Worm (Caenorhabditis elegans) whole organism, mixed stage, embryonic: ENCODE results near the gene hecd-1.

Experiments used
- elt-1 ChIP-seq: sonication (generic microtip); optimal IDR thresholded peaks from 2 replicates; lab custom pipeline; 2017; ENCODE audit warnings: missing genetic modification characterization, mild to moderate bottlenecking, missing compliant biosample characterization, antibody characterized with exemption, moderate library complexity, borderline replicate concordance; ENCODE audit not compliant: insufficient read depth
- elt-3 ChIP-seq: fragments of 150-350 bp; optimal IDR thresholded peaks from 2 replicates; lab custom pipeline; 2014; ENCODE audit warnings: missing biosample characterization, missing genetic modification characterization
- nhr-76 ChIP-seq: sonication (generic microtip); optimal IDR thresholded peaks from 2 replicates; lab custom pipeline; 2017; ENCODE audit warnings: missing biosample characterization, missing genetic modification characterization
- pha-4 ChIP-seq: fragments of 150-350 bp; optimal IDR thresholded peaks from 2 replicates; lab custom pipeline; 2018; ENCODE audit warnings: missing biosample characterization, missing genetic modification reagents, missing genetic modification characterization
- unc-62 ChIP-seq: fragments of 150-350 bp; optimal IDR thresholded peaks from 2 replicates; lab custom pipeline; 2014; ENCODE audit warnings: missing biosample characterization, missing genetic modification reagents, missing genetic modification characterization
- zip-8 ChIP-seq: fragments of 150-350 bp; optimal IDR thresholded peaks from 2 replicates; lab custom pipeline; 2014; ENCODE audit warnings: missing biosample characterization, missing genetic modification characterization

ce11 chrIV:7175346-7175745 lies 30.8 kb upstream of the hecd-1 start, which contains the start of gene C42D4.19:
- TF ChIP-seq elt-3 (tag; lab: Kevin White, UChicago) (no peak), unc-62 (no peak), elt-1 (tag; lab: Kevin White, UChicago) (no peak), pha-4 (tag; lab: Kevin White, UChicago) (no peak), zip-8 (tag; lab: Kevin White, UChicago) (no peak), nhr-76 (no peak)
